Worm (Caenorhabditis elegans) whole organism, L3 larva: ENCODE results near the gene F22B3.7.

Experiments used
- R02D3.7 ChIP-seq: fragments of 150-350 bp; optimal IDR thresholded peaks from 2 replicates; lab custom pipeline; 2014; ENCODE audit warnings: missing biosample characterization, missing genetic modification characterization
- ama-1 ChIP-seq: fragments of 150-350 bp; optimal IDR thresholded peaks from 2 replicates; lab custom pipeline; 2018
- egl-27 ChIP-seq: sonication (generic microtip); optimal IDR thresholded peaks from 4 replicates; lab custom pipeline; 2017; ENCODE audit warnings: missing biosample characterization, missing genetic modification reagents, missing genetic modification characterization
- nhr-237 ChIP-seq: fragments of 150-350 bp; optimal IDR thresholded peaks from 2 replicates; lab custom pipeline; 2014; ENCODE audit warnings: missing biosample characterization, missing genetic modification characterization
- ztf-11 ChIP-seq: fragments of 150-350 bp; optimal IDR thresholded peaks from 2 replicates; lab custom pipeline; 2014; ENCODE audit warnings: missing biosample characterization, missing genetic modification characterization

DNA sequence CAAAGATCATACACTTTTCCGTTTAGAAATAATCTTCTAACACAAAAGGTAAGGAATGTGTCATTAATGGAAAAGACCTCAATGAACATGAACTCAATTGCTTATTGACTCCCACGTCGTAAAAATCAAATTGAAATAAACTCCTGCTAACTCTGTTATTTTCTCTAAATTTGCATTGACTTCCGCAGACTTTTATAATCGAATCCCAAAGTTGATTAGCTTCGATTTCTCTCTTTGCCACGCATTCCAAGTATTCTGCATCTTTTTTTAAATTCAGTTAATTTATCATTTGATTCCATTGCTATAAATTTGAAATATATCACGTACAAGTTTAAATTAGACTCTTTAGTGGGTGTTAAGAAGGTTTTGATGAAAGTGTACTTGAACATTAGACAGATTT lies 32.9 kb downstream of the F22B3.7 start:
- TF ChIP-seq R02D3.7 (tag; lab: Kevin White, UChicago) (no peak), egl-27 (tag; lab: Kevin White, UChicago) (no peak), nhr-237 (tag; lab: Kevin White, UChicago) (no peak), ztf-11 (tag; lab: Kevin White, UChicago) (no peak), ama-1 (no peak)
